Worm (Caenorhabditis elegans) whole organism, late embryonic: ENCODE data around the gene srz-71.

ENCODE experiments used
- K09A11.1 ChIP-seq: sonication (generic microtip); optimal IDR thresholded peaks from 2 replicates; lab custom pipeline; 2017; ENCODE audit warnings: antibody characterized with exemption, mild to moderate bottlenecking, missing genetic modification characterization, missing compliant biosample characterization; ENCODE audit not compliant: insufficient read depth
- Y22D7AL.16 ChIP-seq: sonication (generic microtip); optimal IDR thresholded peaks from 2 replicates; lab custom pipeline; 2016; ENCODE audit warnings: missing genetic modification characterization, missing compliant biosample characterization
- ceh-14 ChIP-seq: sonication (generic microtip); optimal IDR thresholded peaks from 2 replicates; lab custom pipeline; 2016; ENCODE audit warnings: missing genotype, missing genetic modification characterization, missing compliant biosample characterization
- ceh-2 ChIP-seq: sonication (generic microtip); optimal IDR thresholded peaks from 2 replicates; lab custom pipeline; 2016; ENCODE audit warnings: missing genotype, missing genetic modification characterization, missing compliant biosample characterization
- ceh-22 ChIP-seq: sonication (generic microtip); optimal IDR thresholded peaks from 2 replicates; lab custom pipeline; 2017; ENCODE audit warnings: missing biosample characterization, missing genetic modification characterization
- ceh-24 ChIP-seq: sonication (generic microtip); optimal IDR thresholded peaks from 2 replicates; lab custom pipeline; 2016; ENCODE audit warnings: mild to moderate bottlenecking, missing genetic modification characterization, missing compliant biosample characterization
- ceh-30 ChIP-seq: fragments of 150-350 bp; optimal IDR thresholded peaks from 2 replicates; lab custom pipeline; 2014; ENCODE audit warnings: missing biosample characterization, missing genetic modification characterization
- ceh-34 ChIP-seq: sonication (generic microtip); optimal IDR thresholded peaks from 2 replicates; lab custom pipeline; 2016; ENCODE audit warnings: mild to moderate bottlenecking, missing genetic modification characterization, missing compliant biosample characterization
- ceh-48 ChIP-seq: sonication (generic microtip); optimal IDR thresholded peaks from 2 replicates; lab custom pipeline; 2016; ENCODE audit warnings: missing genetic modification characterization, inconsistent platforms, missing compliant biosample characterization
- che-1 ChIP-seq: sonication (generic microtip); optimal IDR thresholded peaks from 2 replicates; lab custom pipeline; 2016; ENCODE audit warnings: mild to moderate bottlenecking, missing genetic modification characterization, missing compliant biosample characterization
- dve-1 ChIP-seq: sonication (generic microtip); optimal IDR thresholded peaks from 2 replicates; lab custom pipeline; 2017; ENCODE audit warnings: antibody characterized with exemption, mild to moderate bottlenecking, missing genetic modification characterization, missing compliant biosample characterization
- elt-2 ChIP-seq: sonication (generic microtip); optimal IDR thresholded peaks from 2 replicates; lab custom pipeline; 2016; ENCODE audit warnings: missing genetic modification reagents, missing genetic modification characterization, missing compliant biosample characterization
- ets-4 ChIP-seq: sonication (generic microtip); optimal IDR thresholded peaks from 2 replicates; lab custom pipeline; 2016; ENCODE audit warnings: missing genetic modification characterization, missing compliant biosample characterization
- eyg-1 ChIP-seq: sonication (generic microtip); optimal IDR thresholded peaks from 2 replicates; lab custom pipeline; 2016; ENCODE audit warnings: missing genotype, missing genetic modification characterization, missing compliant biosample characterization
- gmeb-2 ChIP-seq: sonication (generic microtip); optimal IDR thresholded peaks from 2 replicates; lab custom pipeline; 2016; ENCODE audit warnings: missing genetic modification characterization, inconsistent platforms, missing compliant biosample characterization
- hlh-13 ChIP-seq: fragments of 200-800 bp; sonication (Bioruptor generic); optimal IDR thresholded peaks from 2 replicates; lab custom pipeline; 2018; ENCODE audit warnings: mild to moderate bottlenecking, missing genetic modification characterization, missing compliant biosample characterization
- hlh-15 ChIP-seq: sonication (generic microtip); optimal IDR thresholded peaks from 2 replicates; lab custom pipeline; 2016; ENCODE audit warnings: missing genetic modification characterization, missing compliant biosample characterization
- hlh-6 ChIP-seq: sonication (generic microtip); optimal IDR thresholded peaks from 2 replicates; lab custom pipeline; 2016; ENCODE audit warnings: missing genotype, missing genetic modification characterization, missing compliant biosample characterization
- hlh-8 ChIP-seq: sonication (generic microtip); optimal IDR thresholded peaks from 2 replicates; lab custom pipeline; 2016; ENCODE audit warnings: missing genotype, missing genetic modification characterization, missing compliant biosample characterization
- lim-6 ChIP-seq: sonication (generic microtip); optimal IDR thresholded peaks from 2 replicates; lab custom pipeline; 2016; ENCODE audit warnings: missing genetic modification characterization, missing compliant biosample characterization
- nfya-1 ChIP-seq: sonication (generic microtip); optimal IDR thresholded peaks from 2 replicates; lab custom pipeline; 2017; ENCODE audit warnings: missing genetic modification characterization, mild to moderate bottlenecking, missing compliant biosample characterization, antibody characterized with exemption, moderate library complexity
- npax-4 ChIP-seq: sonication (generic microtip); optimal IDR thresholded peaks from 2 replicates; lab custom pipeline; 2016; ENCODE audit warnings: missing genetic modification characterization, missing compliant biosample characterization
- odd-2 ChIP-seq: sonication (generic microtip); optimal IDR thresholded peaks from 2 replicates; lab custom pipeline; 2017; ENCODE audit warnings: antibody characterized with exemption, mild to moderate bottlenecking, missing genetic modification characterization, missing compliant biosample characterization
- pag-3 ChIP-seq: sonication (generic microtip); optimal IDR thresholded peaks from 2 replicates; lab custom pipeline; 2016; ENCODE audit warnings: missing compliant biosample characterization, missing genetic modification characterization, borderline replicate concordance
- pat-9 ChIP-seq: fragments of 200-800 bp; sonication (Bioruptor generic); optimal IDR thresholded peaks from 2 replicates; lab custom pipeline; 2018; ENCODE audit warnings: mild to moderate bottlenecking, missing genetic modification characterization, moderate library complexity, missing compliant biosample characterization
- pqm-1 ChIP-seq: sonication (generic microtip); optimal IDR thresholded peaks from 2 replicates; lab custom pipeline; 2016; ENCODE audit warnings: missing genetic modification characterization, missing compliant biosample characterization
- pros-1 ChIP-seq: fragments of 150-350 bp; optimal IDR thresholded peaks from 2 replicates; lab custom pipeline; 2014; ENCODE audit warnings: missing biosample characterization, missing genetic modification reagents, missing genetic modification characterization
- ref-2 ChIP-seq: sonication (generic microtip); optimal IDR thresholded peaks from 2 replicates; lab custom pipeline; 2016; ENCODE audit warnings: missing genetic modification characterization, missing compliant biosample characterization
- sox-2 ChIP-seq: fragments of 200-800 bp; sonication (Bioruptor generic); IDR thresholded peaks from 2 replicates; pipeline ENCODE4 v1.3.6; 2022; ENCODE audit warnings: missing genetic modification reagents, missing genetic modification characterization, missing compliant biosample characterization
- tbx-7 ChIP-seq: sonication (generic microtip); optimal IDR thresholded peaks from 2 replicates; lab custom pipeline; 2016; ENCODE audit warnings: missing genotype, missing genetic modification characterization, missing compliant biosample characterization
- ttx-3 ChIP-seq: sonication (generic microtip); optimal IDR thresholded peaks from 2 replicates; lab custom pipeline; 2016; ENCODE audit warnings: missing genetic modification reagents, missing genetic modification characterization, missing compliant biosample characterization
- unc-3 ChIP-seq, 2 experiments: fragments of 200-800 bp in 1 of 2; sonication (Bioruptor generic) in 1 of 2; sonication (generic microtip) in 1 of 2; conservative IDR thresholded peaks in 1 of 2; optimal IDR thresholded peaks in 1 of 2; 2 replicates each; pipeline versions ENCODE4 v1.3.6 to Lab custom; 2016 to 2022; ENCODE audit warnings: missing compliant biosample characterization in 2 of 2, missing genetic modification characterization in 2 of 2, missing genetic modification reagents in 1 of 2
- unc-86 ChIP-seq: sonication (generic microtip); optimal IDR thresholded peaks from 2 replicates; lab custom pipeline; 2016; ENCODE audit warnings: missing genetic modification characterization, missing compliant biosample characterization
- zip-5 ChIP-seq: sonication (generic microtip); optimal IDR thresholded peaks from 2 replicates; lab custom pipeline; 2016; ENCODE audit warnings: missing genetic modification characterization, missing compliant biosample characterization

srz-71 gene

ce11 chrIV:16381933-16382591 lies 49.4 kb downstream of the srz-71 start, which contains the start of gene Y7A9D.1 (continued):
- TF ChIP-seq nfya-1 (tag; lab: Kevin White, UChicago) (peak; percentile 49), npax-4 (no peak), ceh-34 (peak; percentile 70), K09A11.1 (tag; lab: Kevin White, UChicago) (peak; percentile 40), pat-9 (tag; lab: Kevin White, UChicago) (peak; percentile 78), hlh-8 (peak; percentile 46), che-1 (tag; lab: Kevin White, UChicago) (peak; percentile 40), odd-2 (tag; lab: Kevin White, UChicago) (no peak), ceh-48 (peak; percentile 23), ceh-2 (tag; lab: Kevin White, UChicago) (peak; percentile 46), gmeb-2 (tag; lab: Kevin White, UChicago) (peak; percentile 56), sox-2 (GFP tag; lab: Robert Waterston, UW) (peak; percentile 43), ceh-14 (peak; percentile 20), ref-2 (peak; percentile 83), eyg-1 (tag; lab: Kevin White, UChicago) (no peak), Y22D7AL.16 (tag; lab: Kevin White, UChicago) (peak; percentile 75), hlh-6 (tag; lab: Kevin White, UChicago) (peak; percentile 83), tbx-7 (tag; lab: Kevin White, UChicago) (no peak), elt-2 (peak; percentile 81), pag-3 (tag; lab: Kevin White, UChicago) (no peak), zip-5 (tag; lab: Kevin White, UChicago) (no peak), ets-4 (tag; lab: Kevin White, UChicago) (no peak), ceh-30 (no peak), ttx-3 (tag; lab: Kevin White, UChicago) (peak; percentile 18), pros-1 (tag; lab: Kevin White, UChicago) (no peak), hlh-15 (tag; lab: Kevin White, UChicago) (no peak), lim-6 (tag; lab: Kevin White, UChicago) (no peak), unc-3 (GFP tag; conservative IDR thresholded peaks at IDR 0.05; lab: Robert Waterston, UW) (0 out of 2 replicates have a peak, but pooled peaks have one; percentile 6), unc-3 (tag; optimal IDR thresholded peaks at IDR 0.05; lab: Kevin White, UChicago) (peak; percentile 10), ceh-22 (tag; lab: Kevin White, UChicago) (peak; percentile 15), unc-86 (tag; lab: Kevin White, UChicago) (peak; percentile 22), ceh-24 (no peak), hlh-13 (GFP tag; lab: Kevin White, UChicago) (peak; percentile 9), dve-1 (peak; percentile 5), pqm-1 (tag; lab: Kevin White, UChicago) (no peak)
